Fruit fly (Drosophila melanogaster): ENCODE results near the gene CG34437.

The CG34437 gene

DNA sequence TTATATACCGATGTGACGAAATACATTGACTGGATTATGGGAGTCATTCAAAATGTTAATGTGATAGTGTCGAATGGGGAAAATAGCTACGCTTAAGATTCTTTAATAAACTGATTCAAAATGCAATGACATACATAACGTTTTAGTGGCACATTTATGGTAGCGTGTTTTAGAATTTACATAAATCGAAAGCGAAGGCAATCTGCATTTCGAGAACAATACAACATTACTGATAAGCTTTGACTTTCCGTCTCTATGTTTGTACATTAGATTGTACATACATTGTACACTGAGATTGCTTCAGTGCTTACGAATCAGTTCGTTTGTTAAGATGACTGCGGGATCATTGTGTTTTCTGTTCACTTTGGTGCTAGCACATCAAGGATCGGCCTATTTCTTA lies at the start of gene CG34437:
CG34437 (plus strand) TSS at position 301 of the 400 bp plus-strand sequence.
- TF ChIP-seq CG8478 (optimal IDR thresholded peaks at IDR 0.05) (no peak), CTCF (optimal IDR thresholded peaks at IDR 0.05) (no peak)

DNA sequence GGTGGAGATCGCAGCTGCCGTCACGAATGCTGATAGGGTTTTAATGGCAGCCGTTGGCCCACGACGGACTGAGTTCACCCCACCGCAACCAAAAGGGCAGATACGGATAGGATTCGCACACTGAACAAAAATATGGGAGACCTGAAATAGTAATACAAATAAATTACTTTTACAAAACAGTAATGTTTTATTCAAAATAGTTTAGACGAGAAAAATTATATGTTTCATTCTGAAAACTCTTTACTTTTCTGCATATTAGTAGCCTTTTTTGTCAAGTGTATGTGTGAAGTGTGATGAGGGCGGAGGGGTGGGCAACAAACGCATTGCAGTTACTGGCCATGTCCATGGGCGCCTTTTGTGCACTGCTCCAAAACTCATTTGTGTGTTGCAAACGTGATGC lies 47.4 kb upstream of the CG34437 start:
- TF ChIP-seq CG8478 (optimal IDR thresholded peaks at IDR 0.05) (no peak), CTCF (optimal IDR thresholded peaks at IDR 0.05) (no peak)

- no peak for TF ChIP-seq CTCF (optimal IDR thresholded peaks at IDR 0.05)
- TF ChIP-seq CG8478 (optimal IDR thresholded peaks at IDR 0.05), result no peak
Observed at dm6 chr3R:28237797-28238196, 45.7 kb upstream of the CG34437 start.

dm6 chr3R:28263522-28263921 lies 20.0 kb upstream of the CG34437 start, which contains the start of gene CG43125:
Gene CG43125, minus strand, starts transcription at chr3R:28263622.
- no peak for TF ChIP-seq CTCF (optimal IDR thresholded peaks at IDR 0.05)
- no peak for TF ChIP-seq CG8478 (optimal IDR thresholded peaks at IDR 0.05)

dm6 chr3R:28264673-28265072 lies 18.8 kb upstream of the CG34437 start, which contains the start of gene CG43124:
Gene CG43124, minus strand, starts transcription at chr3R:28264773.
- TF ChIP-seq CG8478 (optimal IDR thresholded peaks at IDR 0.05) (no peak), CTCF (optimal IDR thresholded peaks at IDR 0.05) (no peak)

DNA sequence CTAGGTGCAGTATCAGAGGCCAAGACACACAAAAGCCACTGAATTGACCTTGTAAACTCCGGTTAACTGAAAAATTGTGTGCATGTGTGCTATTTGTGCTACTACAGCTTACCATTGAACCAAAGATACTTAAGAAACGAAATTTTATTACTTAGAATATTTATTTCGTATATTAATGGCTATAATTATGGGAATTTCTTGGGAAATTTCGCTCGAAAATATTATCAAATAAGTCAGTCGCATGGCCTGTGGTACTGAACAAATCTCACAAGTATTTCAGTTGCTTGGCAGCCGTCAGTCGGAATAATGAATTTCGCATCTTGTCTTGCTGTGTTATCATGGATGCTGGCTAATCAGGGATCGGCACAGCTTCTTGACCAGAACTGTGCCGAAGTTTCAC lies 1.2 kb upstream of the CG34437 start, which contains the start of gene CG34436:
CG34436 (plus strand) TSS at position 301 of the 400 bp plus-strand sequence.
- TF ChIP-seq CTCF (optimal IDR thresholded peaks at IDR 0.05) (no peak), CG8478 (optimal IDR thresholded peaks at IDR 0.05) (no peak)

- TF ChIP-seq CTCF (optimal IDR thresholded peaks at IDR 0.05) (no peak), CG8478 (optimal IDR thresholded peaks at IDR 0.05) (no peak)
Observed at dm6 chr3R:28291038-28291437, 7.5 kb downstream of the CG34437 start, which contains the start of gene Mst98Ca. Gene Mst98Ca, plus strand, starts transcription at chr3R:28291338.

DNA sequence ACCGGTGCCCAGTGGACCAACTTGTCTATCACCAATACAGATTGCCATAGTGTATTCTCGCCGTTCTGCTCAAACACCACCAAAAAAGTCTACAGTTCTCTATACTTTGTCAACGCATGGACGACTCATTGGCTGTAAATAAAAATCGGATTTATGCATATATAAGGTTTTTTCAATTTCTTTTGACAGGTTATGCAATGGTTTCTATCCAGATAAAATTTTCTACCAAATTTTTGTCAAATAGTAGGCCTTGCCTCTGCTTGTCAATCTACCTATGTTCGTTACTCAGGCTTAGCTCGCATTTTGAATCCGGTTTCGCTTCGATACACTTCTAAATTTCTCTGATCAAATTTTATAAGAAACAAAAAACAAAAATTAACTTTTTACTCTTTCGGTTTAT lies 9.0 kb downstream of the CG34437 start, which contains the start of gene Mst98Cb:
Mst98Cb (plus strand) TSS at position 301 of the 400 bp plus-strand sequence.
- no peak for TF ChIP-seq CTCF (optimal IDR thresholded peaks at IDR 0.05)
- no peak for TF ChIP-seq CG8478 (optimal IDR thresholded peaks at IDR 0.05)

DNA sequence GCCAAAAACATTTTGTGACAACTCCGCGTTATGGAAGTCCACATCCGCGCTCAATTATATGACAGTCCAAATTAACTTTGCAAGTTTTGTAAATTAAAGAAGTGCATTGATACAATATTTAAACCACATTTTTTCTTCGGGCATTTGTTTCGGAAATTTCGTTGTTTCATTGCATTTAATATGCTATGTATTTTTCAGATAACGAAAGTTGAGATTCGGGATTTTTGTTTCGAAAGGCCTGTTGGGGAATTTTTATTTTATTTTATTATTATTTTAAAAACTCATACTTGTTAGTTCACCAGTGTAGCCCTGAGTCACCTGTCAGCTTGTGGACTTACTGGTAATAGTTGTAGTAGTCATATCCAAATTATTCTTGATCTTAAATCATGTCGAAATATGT lies 10.2 kb downstream of the CG34437 start, which contains the start of gene UQCR-14L:
UQCR-14L (plus strand) TSS at position 301 of the 400 bp plus-strand sequence.
- no peak for TF ChIP-seq CG8478 (optimal IDR thresholded peaks at IDR 0.05)
- TF ChIP-seq CTCF (optimal IDR thresholded peaks at IDR 0.05), result no peak

- TF ChIP-seq CTCF (optimal IDR thresholded peaks at IDR 0.05) (no peak), CG8478 (optimal IDR thresholded peaks at IDR 0.05) (no peak)
Observed at dm6 chr3R:28297513-28297912, 14.0 kb downstream of the CG34437 start.

dm6 chr3R:28304505-28304904 lies 21.0 kb downstream of the CG34437 start, which contains the start of gene CG12516:
Gene CG12516, minus strand, starts transcription at chr3R:28304605.
- TF ChIP-seq CG8478 (optimal IDR thresholded peaks at IDR 0.05), result no peak
- no peak for TF ChIP-seq CTCF (optimal IDR thresholded peaks at IDR 0.05)

- TF ChIP-seq CG8478 (optimal IDR thresholded peaks at IDR 0.05) (no peak), CTCF (optimal IDR thresholded peaks at IDR 0.05) (no peak)
Observed at dm6 chr3R:28305959-28306358, 22.4 kb downstream of the CG34437 start.

dm6 chr3R:28307926-28308746 lies 24.6 kb downstream of the CG34437 start:
- TF ChIP-seq CTCF (optimal IDR thresholded peaks at IDR 0.05), result no peak
- no peak for TF ChIP-seq CG8478 (optimal IDR thresholded peaks at IDR 0.05)

DNA sequence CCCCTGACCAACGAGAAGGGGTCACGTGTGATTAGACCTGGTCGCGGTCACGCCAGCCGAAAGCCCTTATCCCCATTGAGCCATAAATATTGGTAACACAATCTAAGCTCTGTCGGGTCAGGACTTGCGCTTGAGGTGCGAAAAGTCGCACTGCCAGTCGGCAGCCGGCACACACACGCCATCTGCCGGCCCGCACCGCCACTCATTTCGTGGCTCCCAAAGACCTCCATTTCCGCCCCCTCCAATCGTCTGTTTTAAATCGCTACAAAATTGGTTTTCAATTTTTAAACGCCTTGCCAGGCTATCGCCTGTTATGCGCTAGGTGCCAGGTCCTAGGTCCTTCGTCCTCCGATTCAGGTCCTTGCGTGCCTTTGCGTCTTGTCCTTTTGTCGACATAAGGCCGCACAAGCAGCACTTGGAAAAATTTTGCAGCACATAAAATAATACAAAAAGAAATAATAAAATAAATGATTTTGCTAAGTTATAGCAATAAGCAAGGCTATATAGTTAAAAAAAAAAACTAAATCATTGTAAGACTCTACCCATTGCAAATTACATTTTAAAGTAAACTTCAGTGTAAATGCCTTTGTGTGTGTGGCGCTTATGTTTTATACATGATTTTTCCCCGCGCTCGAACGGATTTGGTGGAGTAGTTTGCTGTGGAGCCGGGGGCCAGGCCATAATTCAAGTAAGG lies 33.8 kb downstream of the CG34437 start:
- TF ChIP-seq CTCF (optimal IDR thresholded peaks at IDR 0.05), result peak; percentile 76 to 83
- TF ChIP-seq CG8478 (optimal IDR thresholded peaks at IDR 0.05), result no peak

- TF ChIP-seq CTCF (optimal IDR thresholded peaks at IDR 0.05) (no peak), CG8478 (optimal IDR thresholded peaks at IDR 0.05) (no peak)
Observed at dm6 chr3R:28323718-28324350, 40.3 kb downstream of the CG34437 start.

Measured in S2 (cell line).